Fruit fly (Drosophila melanogaster): ENCODE results near the gene Fhos.

Gene Fhos

DNA sequence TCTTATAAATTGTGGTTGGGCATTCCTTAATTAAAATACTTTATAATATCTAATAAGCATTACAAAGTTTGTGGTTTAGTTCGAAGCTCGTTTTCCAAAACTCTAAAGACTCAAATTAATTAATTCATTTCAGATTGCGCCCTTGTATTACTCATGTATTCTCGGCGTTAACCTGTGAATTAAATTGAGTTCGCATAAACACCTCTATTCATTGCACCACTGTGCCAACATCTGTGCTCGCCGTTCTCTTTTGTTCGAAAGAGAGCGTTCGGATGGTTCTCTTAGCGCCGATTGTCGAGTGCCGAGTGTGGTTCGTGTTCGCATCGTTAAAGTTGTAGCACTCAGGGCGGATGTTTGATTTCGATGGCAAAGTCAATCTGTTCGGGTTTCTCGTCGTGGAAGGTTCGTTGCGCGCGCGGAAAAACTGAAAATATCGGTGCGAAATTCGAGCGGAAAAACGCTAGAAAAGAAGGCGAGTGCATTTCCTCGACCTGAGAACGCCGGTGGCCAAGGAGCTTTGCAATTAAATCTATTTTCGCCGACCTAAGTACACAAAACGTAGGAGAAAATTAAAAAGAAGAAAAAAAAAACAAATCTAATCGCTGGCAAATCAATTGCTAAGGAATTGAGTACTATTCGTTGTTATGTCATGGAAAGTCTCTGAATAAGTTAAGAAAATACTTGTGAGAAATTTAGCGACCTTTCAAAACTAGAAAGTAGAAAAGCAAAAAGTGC, 73.9 kb downstream of the Fhos start, which contains the start of gene dally (continued):
- TF ChIP-seq sisA (GFP tag; IDR thresholded peaks at IDR 0.05) = no peak
- TF ChIP-seq CG3407 (GFP tag; optimal IDR thresholded peaks at IDR 0.05) = peak; percentile 2
- peak; percentile 50 for TF ChIP-seq CG12071 (GFP tag; optimal IDR thresholded peaks at IDR 0.05)
- TF ChIP-seq nom (GFP tag; optimal IDR thresholded peaks at IDR 0.05) = peak; percentile 78
- no peak for TF ChIP-seq Camta (GFP tag; optimal IDR thresholded peaks at IDR 0.05)
- no peak for TF ChIP-seq Sox102F (GFP tag; optimal IDR thresholded peaks at IDR 0.05)
- no peak for TF ChIP-seq BtbVII (GFP tag; optimal IDR thresholded peaks at IDR 0.05)
- peak; percentile 99 for TF ChIP-seq CG3163 (GFP tag; optimal IDR thresholded peaks at IDR 0.05)
- TF ChIP-seq CG1529 (GFP tag; optimal IDR thresholded peaks at IDR 0.05) = no peak
- TF ChIP-seq HLH54F (GFP tag; optimal IDR thresholded peaks at IDR 0.05) = no peak
- TF ChIP-seq CG31224 (GFP tag; IDR thresholded peaks at IDR 0.05) = no peak
- TF ChIP-seq CG10209 (GFP tag; optimal IDR thresholded peaks at IDR 0.05) = no peak
- TF ChIP-seq CG1602 (GFP tag; optimal IDR thresholded peaks at IDR 0.05) = no peak
- peak; percentile 28; the same call in 1 of the 4 replicates for TF ChIP-seq Gug (GFP tag; IDR thresholded peaks at IDR 0.05)
- TF ChIP-seq onecut (GFP tag; IDR thresholded peaks at IDR 0.05) = no peak; the same call in 1 of the 2 replicates
- peak; percentile 7 for TF ChIP-seq CG10267 (tag; optimal IDR thresholded peaks at IDR 0.05)
- TF ChIP-seq Tbp (GFP tag; optimal IDR thresholded peaks at IDR 0.05) = no peak
- 0 out of 3 replicates have a peak, but pooled peaks have one; percentile 30 for TF ChIP-seq CG14860 (GFP tag; IDR thresholded peaks at IDR 0.05; ENCODE audit: partially characterized antibody)
- no peak for TF ChIP-seq CG12155 (GFP tag; optimal IDR thresholded peaks at IDR 0.05)
- no peak for TF ChIP-seq CTCF (GFP tag; optimal IDR thresholded peaks at IDR 0.05)
- peak; percentile 75 for TF ChIP-seq gro (GFP tag; optimal IDR thresholded peaks at IDR 0.05)
- 0 out of 3 replicates have a peak, but pooled peaks have one; percentile 22 for TF ChIP-seq Dbx (GFP tag; IDR thresholded peaks at IDR 0.05)
- peak; percentile 3 for TF ChIP-seq CG12659 (GFP tag; optimal IDR thresholded peaks at IDR 0.05)
- no peak for TF ChIP-seq ind (GFP tag; optimal IDR thresholded peaks at IDR 0.05)
- TF ChIP-seq jumu (GFP tag; optimal IDR thresholded peaks at IDR 0.05) = no peak
- TF ChIP-seq vfl (GFP tag; optimal IDR thresholded peaks at IDR 0.05) = no peak
- no peak for TF ChIP-seq trh (GFP tag; optimal IDR thresholded peaks at IDR 0.05)
- peak; percentile 9 for TF ChIP-seq CG2875 (GFP tag; optimal IDR thresholded peaks at IDR 0.05)
- TF ChIP-seq Six4 (GFP tag; optimal IDR thresholded peaks at IDR 0.05) = no peak
- TF ChIP-seq Dfd (GFP tag; optimal IDR thresholded peaks at IDR 0.05) = no peak
- TF ChIP-seq CG4360 (GFP tag; IDR thresholded peaks at IDR 0.05) = peak; percentile 48; the same call in 1 of the 2 replicates
- TF ChIP-seq chinmo (GFP tag; IDR thresholded peaks at IDR 0.05; ENCODE audit: partially characterized antibody) = peak; percentile 88
- TF ChIP-seq CG14050 (GFP tag; IDR thresholded peaks at IDR 0.05) = no peak
- no peak for TF ChIP-seq bab2 (GFP tag; optimal IDR thresholded peaks at IDR 0.05)
- TF ChIP-seq Dek (tag; optimal IDR thresholded peaks at IDR 0.05) = no peak
- peak; percentile 1 for TF ChIP-seq CG15269 (tag; optimal IDR thresholded peaks at IDR 0.05)
- TF ChIP-seq nerfin-1 (tag; optimal IDR thresholded peaks at IDR 0.05) = no peak
- no peak for TF ChIP-seq croc (GFP tag; conservative IDR thresholded peaks at IDR 0.05)
- no peak for TF ChIP-seq z (GFP tag; IDR thresholded peaks at IDR 0.05)
- peak; percentile 25 for TF ChIP-seq Side (GFP tag; optimal IDR thresholded peaks at IDR 0.05)
- TF ChIP-seq fru (optimal IDR thresholded peaks at IDR 0.05) = no peak
- no peak for TF ChIP-seq dmrt11E (tag; optimal IDR thresholded peaks at IDR 0.05)
- TF ChIP-seq CG4820 (GFP tag; optimal IDR thresholded peaks at IDR 0.05) = no peak
- TF ChIP-seq CG12236 (GFP tag; optimal IDR thresholded peaks at IDR 0.05) = no peak
- TF ChIP-seq CG10147 (GFP tag; optimal IDR thresholded peaks at IDR 0.05) = no peak
- no peak for TF ChIP-seq cas (GFP tag; IDR thresholded peaks at IDR 0.05)
- TF ChIP-seq CG8290 (GFP tag; optimal IDR thresholded peaks at IDR 0.05) = no peak
- TF ChIP-seq CG8290 (tag; optimal IDR thresholded peaks at IDR 0.05) = peak in 1 of 2 experiments; percentile 76
- TF ChIP-seq usp (GFP tag; optimal IDR thresholded peaks at IDR 0.05) = no peak
- no peak for TF ChIP-seq cato (GFP tag; optimal IDR thresholded peaks at IDR 0.05; ENCODE audit: borderline replicate concordance)
- peak; percentile 57 for TF ChIP-seq hkb (optimal IDR thresholded peaks at IDR 0.05)
- peak; percentile 68 for TF ChIP-seq hkb (GFP tag; IDR thresholded peaks at IDR 0.05)

Measured in whole organism, embryonic.